Worm (Caenorhabditis elegans): Measurements from ENCODE around the gene mps-4.
A peak's percentile ranks its signal among the peaks of the same experiment; 100 is the strongest.

Gene mps-4

DNA sequence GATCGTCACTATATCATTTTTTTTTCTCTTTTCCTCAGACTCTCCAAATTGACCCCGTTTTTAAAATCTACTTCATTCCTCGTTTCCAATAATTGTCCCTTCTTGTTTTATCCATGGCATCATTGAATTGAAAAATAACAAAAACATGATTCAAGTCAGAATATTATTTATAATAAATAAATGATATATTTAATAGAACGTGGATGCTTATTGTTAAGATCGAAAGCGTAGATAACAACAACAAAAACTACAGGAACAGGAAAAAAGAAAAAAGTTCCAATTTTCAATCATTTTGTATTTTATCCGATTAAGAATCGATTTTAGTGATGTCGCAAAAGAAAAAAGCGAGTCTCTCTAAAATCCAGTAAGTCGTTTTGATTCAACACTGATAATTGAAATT lies 40.8 kb upstream of the mps-4 start, which contains the start of gene F10E9.2:
Gene F10E9.2, plus strand, starts transcription at position 301 of the 400 bp plus-strand sequence.
- no peak for TF ChIP-seq tbx-8 (GFP tag; optimal IDR thresholded peaks at IDR 0.05)
- TF ChIP-seq ces-1 (GFP tag; optimal IDR thresholded peaks at IDR 0.05) = no peak
- no peak for TF ChIP-seq elt-1 (tag; optimal IDR thresholded peaks at IDR 0.05; ENCODE audit: borderline replicate concordance, insufficient read depth)
- no peak for TF ChIP-seq nhr-2 (tag; optimal IDR thresholded peaks at IDR 0.05)
- TF ChIP-seq drap-1 (GFP tag; optimal IDR thresholded peaks at IDR 0.05) = no peak
- TF ChIP-seq ham-2 (GFP tag; optimal IDR thresholded peaks at IDR 0.05) = no peak
- TF ChIP-seq ceh-83 (GFP tag; optimal IDR thresholded peaks at IDR 0.05) = no peak

DNA sequence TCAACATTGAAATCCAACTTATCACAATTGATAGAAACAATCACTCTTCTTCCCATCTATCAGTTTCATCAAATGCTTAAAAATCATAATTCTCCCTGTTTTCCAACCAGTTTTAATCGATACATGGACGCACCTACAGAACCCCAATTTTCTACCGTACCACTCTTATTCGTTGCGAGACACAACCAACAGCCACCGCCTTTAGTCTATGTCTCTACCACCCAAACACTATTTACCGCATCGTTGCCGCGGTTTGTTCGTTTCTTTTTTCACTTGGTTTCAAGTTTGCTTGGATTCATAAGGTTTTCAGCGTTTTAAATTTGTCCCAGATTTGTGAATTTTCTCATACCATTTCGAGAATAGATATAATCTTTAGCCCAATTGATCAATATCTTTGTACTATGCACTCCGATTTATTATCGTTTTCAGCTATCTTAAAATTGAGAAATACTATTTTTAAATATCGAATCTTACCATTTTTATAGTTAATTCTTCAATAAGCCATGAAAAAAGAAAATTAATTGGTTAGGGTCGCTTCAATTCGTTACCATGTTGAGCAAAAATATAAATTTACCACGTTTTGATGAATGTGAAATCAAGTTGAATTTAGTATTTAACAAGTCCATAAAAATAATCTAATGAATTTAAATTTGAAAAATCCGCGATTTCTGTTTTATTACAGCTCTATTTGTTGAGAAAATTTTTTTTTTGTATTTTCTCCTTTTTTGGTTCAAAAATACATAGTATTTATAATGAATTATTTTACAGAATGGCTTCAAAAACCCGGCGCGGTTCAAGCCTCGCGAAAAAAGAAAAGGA lies 38.9 kb upstream of the mps-4 start, which contains the start of gene F10E9.3:
Gene F10E9.3, plus strand, starts transcription at position 769 of the 819 bp plus-strand sequence.
- TF ChIP-seq ces-1 (GFP tag; optimal IDR thresholded peaks at IDR 0.05) = peak; percentile 8
- peak; percentile 34 for TF ChIP-seq ceh-39 (tag; optimal IDR thresholded peaks at IDR 0.05)
- peak; percentile 49 for TF ChIP-seq mep-1 (tag; optimal IDR thresholded peaks at IDR 0.05)
- TF ChIP-seq hlh-1 (tag; optimal IDR thresholded peaks at IDR 0.05) = peak; percentile 39
- TF ChIP-seq unc-39 (tag; optimal IDR thresholded peaks at IDR 0.05) = no peak
- TF ChIP-seq mab-5 (tag; optimal IDR thresholded peaks at IDR 0.05) = no peak
- no peak for TF ChIP-seq bed-3 (GFP tag; optimal IDR thresholded peaks at IDR 0.05)
- no peak for TF ChIP-seq snpc-4 (tag; optimal IDR thresholded peaks at IDR 0.05)
- TF ChIP-seq lsy-2 (tag; optimal IDR thresholded peaks at IDR 0.05) = peak; percentile 93
- no peak for TF ChIP-seq nhr-28 (tag; optimal IDR thresholded peaks at IDR 0.05)
- no peak for TF ChIP-seq flh-1 (GFP tag; optimal IDR thresholded peaks at IDR 0.05)
- no peak for TF ChIP-seq ceh-43 (GFP tag; optimal IDR thresholded peaks at IDR 0.05)

DNA sequence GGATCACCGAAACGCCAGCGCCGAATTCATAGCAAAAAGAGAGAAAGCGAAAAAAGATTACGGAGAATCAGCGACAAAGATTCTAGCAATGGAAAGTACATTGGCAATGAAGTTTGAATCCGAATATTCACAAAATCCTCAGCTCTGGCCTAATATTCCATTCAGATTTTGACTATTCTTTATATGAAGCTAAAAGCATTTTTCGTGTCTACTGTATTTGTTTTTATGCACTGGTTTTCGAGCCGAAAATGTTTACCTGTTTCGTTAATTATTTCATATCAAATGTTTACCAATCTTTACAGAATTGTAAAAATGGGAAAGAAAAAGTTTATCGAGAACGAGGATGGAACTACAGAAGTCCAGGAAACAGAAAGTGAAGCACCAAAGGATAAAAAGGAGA lies 36.7 kb upstream of the mps-4 start, which contains the start of gene F10E9.4:
Gene F10E9.4, plus strand, starts transcription at position 301 of the 400 bp plus-strand sequence.
- TF ChIP-seq nhr-2 (tag; optimal IDR thresholded peaks at IDR 0.05) (no peak), M03D4.4 (tag; optimal IDR thresholded peaks at IDR 0.05) (no peak), sem-2 (GFP tag; optimal IDR thresholded peaks at IDR 0.05) (no peak), lin-32 (GFP tag; optimal IDR thresholded peaks at IDR 0.05) (no peak), ceh-83 (GFP tag; optimal IDR thresholded peaks at IDR 0.05) (no peak), snpc-4 (tag; optimal IDR thresholded peaks at IDR 0.05) (no peak), mep-1 (tag; optimal IDR thresholded peaks at IDR 0.05) (no peak), pha-4 (tag; optimal IDR thresholded peaks at IDR 0.05) (no peak)

DNA sequence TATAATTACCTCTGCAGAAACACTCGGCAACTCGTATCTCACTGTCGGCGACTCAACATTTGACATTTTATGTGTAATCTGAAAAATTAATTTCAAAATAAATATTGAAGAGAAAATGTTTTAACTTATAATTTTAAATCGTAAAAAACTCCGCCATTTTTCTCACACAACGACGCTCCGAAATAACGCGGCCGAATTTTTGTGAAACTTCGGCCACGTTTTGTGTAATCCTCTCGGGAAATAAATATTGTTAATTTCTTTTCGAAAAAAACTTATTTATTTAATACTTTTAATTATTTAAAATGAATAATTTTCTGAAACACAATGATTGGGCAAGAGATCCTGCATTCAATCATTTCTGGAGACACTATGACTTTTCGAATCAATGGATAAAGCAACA lies 35.8 kb upstream of the mps-4 start, which contains the start of the genes F10E9.7 and F10E9.5:
Gene F10E9.7, minus strand, starts transcription at position 86 of the 400 bp plus-strand sequence.
Gene F10E9.5, plus strand, starts transcription at position 237 of the 400 bp plus-strand sequence.
- TF ChIP-seq nhr-76 (tag; optimal IDR thresholded peaks at IDR 0.05) (no peak), lsy-2 (tag; optimal IDR thresholded peaks at IDR 0.05) (peak; percentile 74), lin-13 (tag; optimal IDR thresholded peaks at IDR 0.05) (peak; percentile 30), hlh-1 (tag; optimal IDR thresholded peaks at IDR 0.05) (no peak), ztf-11 (tag; optimal IDR thresholded peaks at IDR 0.05) (no peak), tbx-8 (GFP tag; optimal IDR thresholded peaks at IDR 0.05) (no peak), elt-3 (tag; optimal IDR thresholded peaks at IDR 0.05) (no peak), mls-2 (tag; optimal IDR thresholded peaks at IDR 0.05) (no peak), drap-1 (GFP tag; optimal IDR thresholded peaks at IDR 0.05) (no peak), ceh-39 (tag; optimal IDR thresholded peaks at IDR 0.05) (peak; percentile 38), ceh-43 (GFP tag; optimal IDR thresholded peaks at IDR 0.05) (no peak), nhr-12 (tag; optimal IDR thresholded peaks at IDR 0.05) (no peak), mep-1 (tag; optimal IDR thresholded peaks at IDR 0.05) (peak; percentile 61), ces-1 (GFP tag; optimal IDR thresholded peaks at IDR 0.05) (peak; percentile 70), pha-4 (tag; optimal IDR thresholded peaks at IDR 0.05) (no peak), mab-5 (tag; optimal IDR thresholded peaks at IDR 0.05) (no peak), unc-120 (tag; optimal IDR thresholded peaks at IDR 0.05; ENCODE audit: poor library complexity, severe bottlenecking) (no peak), unc-62 (GFP tag; optimal IDR thresholded peaks at IDR 0.05) (no peak), sptf-1 (tag; optimal IDR thresholded peaks at IDR 0.05) (peak; percentile 54), M03D4.4 (tag; optimal IDR thresholded peaks at IDR 0.05) (no peak), ceh-83 (GFP tag; optimal IDR thresholded peaks at IDR 0.05) (no peak), bed-3 (GFP tag; optimal IDR thresholded peaks at IDR 0.05) (no peak), nhr-28 (tag; optimal IDR thresholded peaks at IDR 0.05) (no peak), ham-2 (GFP tag; optimal IDR thresholded peaks at IDR 0.05) (no peak), flh-1 (GFP tag; optimal IDR thresholded peaks at IDR 0.05) (no peak), nhr-237 (tag; optimal IDR thresholded peaks at IDR 0.05) (peak; percentile 15), zip-8 (tag; optimal IDR thresholded peaks at IDR 0.05) (no peak), unc-39 (tag; optimal IDR thresholded peaks at IDR 0.05) (no peak), lin-32 (GFP tag; optimal IDR thresholded peaks at IDR 0.05) (no peak), snpc-4 (tag; optimal IDR thresholded peaks at IDR 0.05) (no peak), sem-2 (GFP tag; optimal IDR thresholded peaks at IDR 0.05) (no peak), elt-1 (tag; optimal IDR thresholded peaks at IDR 0.05; ENCODE audit: borderline replicate concordance, insufficient read depth) (no peak), nhr-2 (tag; optimal IDR thresholded peaks at IDR 0.05) (peak; percentile 26), cnd-1 (tag; optimal IDR thresholded peaks at IDR 0.05) (no peak), blmp-1 (tag; optimal IDR thresholded peaks at IDR 0.05) (no peak)
